Worm (Caenorhabditis elegans) whole organism, L2 larva: ENCODE data around the gene col-36.

Source experiments
- R02D3.7 ChIP-seq: fragments of 150-350 bp; optimal IDR thresholded peaks from 2 replicates; lab custom pipeline; 2014; ENCODE audit warnings: missing biosample characterization, missing genetic modification characterization
- ZK546.5 ChIP-seq: sonication (generic microtip); optimal IDR thresholded peaks from 2 replicates; lab custom pipeline; 2017; ENCODE audit warnings: missing biosample characterization, missing genetic modification characterization
- ama-1 ChIP-seq: fragments of 150-350 bp; optimal IDR thresholded peaks from 2 replicates; lab custom pipeline; 2018; ENCODE audit warnings: inconsistent platforms
- blmp-1 ChIP-seq: sonication (generic microtip); optimal IDR thresholded peaks from 2 replicates; lab custom pipeline; 2017; ENCODE audit warnings: missing genetic modification characterization, mild to moderate bottlenecking, missing compliant biosample characterization, antibody characterized with exemption, moderate library complexity; ENCODE audit not compliant: insufficient read depth
- ceh-82 ChIP-seq: fragments of 150-350 bp; optimal IDR thresholded peaks from 2 replicates; lab custom pipeline; 2014; ENCODE audit warnings: missing biosample characterization, missing genetic modification characterization
- crh-2 ChIP-seq: sonication (generic microtip); optimal IDR thresholded peaks from 2 replicates; lab custom pipeline; 2017; ENCODE audit warnings: missing biosample characterization, missing genetic modification characterization
- elt-1 ChIP-seq: fragments of 150-350 bp; optimal IDR thresholded peaks from 2 replicates; lab custom pipeline; 2014; ENCODE audit warnings: missing biosample characterization, missing genetic modification characterization
- elt-3 ChIP-seq: sonication (generic microtip); optimal IDR thresholded peaks from 2 replicates; lab custom pipeline; 2017; ENCODE audit warnings: missing biosample characterization, missing genetic modification characterization
- mab-5 ChIP-seq: fragments of 150-350 bp; optimal IDR thresholded peaks from 2 replicates; lab custom pipeline; 2014; ENCODE audit warnings: missing biosample characterization, missing genetic modification characterization
- nhr-6 ChIP-seq: fragments of 150-350 bp; optimal IDR thresholded peaks from 2 replicates; lab custom pipeline; 2014; ENCODE audit warnings: missing biosample characterization, missing genetic modification characterization
- sma-9 ChIP-seq, 2 experiments: fragments of 150-350 bp in 1 of 2; sonication (generic microtip) in 1 of 2; optimal IDR thresholded peaks; 2 replicates each; lab custom pipeline; 2014 to 2016; ENCODE audit warnings: missing genetic modification characterization in 2 of 2, mild to moderate bottlenecking in 1 of 2, missing biosample characterization in 1 of 2, missing compliant biosample characterization in 1 of 2, missing genetic modification reagents in 1 of 2, moderate library complexity in 1 of 2
- snpc-4 ChIP-seq: fragments of 150-350 bp; optimal IDR thresholded peaks from 2 replicates; lab custom pipeline; 2014; ENCODE audit warnings: missing biosample characterization, missing genetic modification characterization
- unc-55 ChIP-seq: fragments of 150-350 bp; sonication (generic microtip); optimal IDR thresholded peaks from 3 replicates; lab custom pipeline; 2014; ENCODE audit warnings: missing biosample characterization, missing genetic modification reagents, missing genetic modification characterization
- unc-62 ChIP-seq: fragments of 150-350 bp; optimal IDR thresholded peaks from 2 replicates; lab custom pipeline; 2014; ENCODE audit warnings: missing biosample characterization, missing genetic modification reagents, missing genetic modification characterization

DNA sequence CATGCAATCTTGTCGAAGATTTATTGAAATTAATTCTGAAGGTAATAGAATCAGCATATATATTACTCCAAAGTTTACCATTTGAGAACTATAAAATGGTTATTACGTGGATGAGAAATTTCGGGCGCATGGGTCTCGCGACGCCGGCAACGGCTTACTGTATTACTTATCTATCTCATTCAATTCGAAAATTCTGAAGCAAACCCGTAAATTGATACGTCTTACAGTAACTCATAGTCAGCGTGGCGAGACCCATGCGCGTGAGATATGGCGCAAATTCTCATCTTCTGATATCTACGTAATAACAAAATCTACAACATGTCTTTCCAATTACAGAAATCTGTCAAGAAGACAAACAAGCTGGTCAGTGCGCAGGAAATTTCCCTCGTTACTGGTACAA is 49.1 kb downstream of the col-36 start:
- TF ChIP-seq crh-2 (tag; lab: Kevin White, UChicago): no peak
- TF ChIP-seq snpc-4 (tag; lab: Kevin White, UChicago): no peak
- no peak for TF ChIP-seq elt-3
- no peak for TF ChIP-seq blmp-1 (tag; lab: Kevin White, UChicago)
- TF ChIP-seq unc-55 (GFP tag; lab: Kevin White, UChicago): no peak
- no peak for TF ChIP-seq sma-9 (GFP tag; optimal IDR thresholded peaks at IDR 0.05; lab: Kevin White, UChicago)
- TF ChIP-seq sma-9 (tag; optimal IDR thresholded peaks at IDR 0.05; lab: Kevin White, UChicago): no peak
- no peak for TF ChIP-seq ceh-82 (tag; lab: Kevin White, UChicago)
- no peak for TF ChIP-seq nhr-6 (tag; lab: Kevin White, UChicago)
- TF ChIP-seq ama-1 (lab: Kevin White, UChicago): no peak
- no peak for TF ChIP-seq mab-5
- TF ChIP-seq elt-1: no peak
- no peak for TF ChIP-seq unc-62 (GFP tag; lab: Kevin White, UChicago)
- TF ChIP-seq R02D3.7 (tag; lab: Kevin White, UChicago): no peak
- TF ChIP-seq ZK546.5 (tag; lab: Kevin White, UChicago): no peak
